Fruit fly (Drosophila melanogaster): Measurements from ENCODE around the gene CG5194.

The CG5194 gene

dm6 chr3L:9057429-9058088 is 47.9 kb upstream of the CG5194 start (continued):
- peak; percentile 74 for TF ChIP-seq zen (tag; optimal IDR thresholded peaks at IDR 0.05)
- TF ChIP-seq Fer2 (tag; optimal IDR thresholded peaks at IDR 0.05): peak; percentile 88
- peak; percentile 86 for TF ChIP-seq tio (GFP tag; optimal IDR thresholded peaks at IDR 0.05)
- peak; percentile 79 for TF ChIP-seq fd3F (GFP tag; optimal IDR thresholded peaks at IDR 0.05)
- TF ChIP-seq sr (GFP tag; IDR thresholded peaks at IDR 0.05): no peak
- no peak for TF ChIP-seq CG16813 (GFP tag; IDR thresholded peaks at IDR 0.05; ENCODE audit: partially characterized antibody)
- peak; percentile 93 for TF ChIP-seq Ets65A (GFP tag)
- TF ChIP-seq ttk (GFP tag; IDR thresholded peaks at IDR 0.05): peak; percentile 87
- TF ChIP-seq Sox102F (GFP tag; optimal IDR thresholded peaks at IDR 0.05): peak; percentile 93
- peak; percentile 30 for TF ChIP-seq NC2β (GFP tag; optimal IDR thresholded peaks at IDR 0.05)
- peak; percentile 85; the same call in 2 of the 3 replicates for TF ChIP-seq ken (GFP tag; IDR thresholded peaks at IDR 0.05)
- peak; percentile 91 for TF ChIP-seq ATbp (GFP tag; optimal IDR thresholded peaks at IDR 0.05)
- peak; percentile 80 for TF ChIP-seq CG33557 (GFP tag; optimal IDR thresholded peaks at IDR 0.05)
- peak; percentile 89 for TF ChIP-seq CG12104 (GFP tag; optimal IDR thresholded peaks at IDR 0.05)
- no peak for TF ChIP-seq Neu2 (GFP tag; optimal IDR thresholded peaks at IDR 0.05; ENCODE audit: borderline replicate concordance)
- TF ChIP-seq pita (GFP tag; optimal IDR thresholded peaks at IDR 0.05): no peak
- no peak for TF ChIP-seq pan (optimal IDR thresholded peaks at IDR 0.05)
- peak in 1 of 2 experiments; percentile 86 for TF ChIP-seq pan (GFP tag; optimal IDR thresholded peaks at IDR 0.05 in 1 of 2, IDR thresholded peaks at IDR 0.05 in 1 of 2)
- TF ChIP-seq CG10267 (tag; optimal IDR thresholded peaks at IDR 0.05): peak; percentile 87
- TF ChIP-seq stc (GFP tag; IDR thresholded peaks at IDR 0.05): peak; percentile 84
- peak; percentile 93 for TF ChIP-seq CG9727 (GFP tag; optimal IDR thresholded peaks at IDR 0.05)
- peak; percentile 93 for TF ChIP-seq ranshi (GFP tag; IDR thresholded peaks at IDR 0.05)
- TF ChIP-seq Tbp (GFP tag; optimal IDR thresholded peaks at IDR 0.05): no peak
- TF ChIP-seq gt (GFP tag; IDR thresholded peaks at IDR 0.05): peak; percentile 73
- TF ChIP-seq gro (GFP tag; optimal IDR thresholded peaks at IDR 0.05): peak; percentile 59
- TF ChIP-seq CG7556 (GFP tag; optimal IDR thresholded peaks at IDR 0.05): peak; percentile 96
- peak; percentile 85 for TF ChIP-seq wdn (GFP tag; IDR thresholded peaks at IDR 0.05)
- TF ChIP-seq CTCF (GFP tag; optimal IDR thresholded peaks at IDR 0.05): peak; percentile 24
- peak; percentile 90 for TF ChIP-seq tgo (GFP tag; IDR thresholded peaks at IDR 0.05)
- TF ChIP-seq Aef1 (GFP tag; IDR thresholded peaks at IDR 0.05): peak; percentile 85
- TF ChIP-seq Sin3A (optimal IDR thresholded peaks at IDR 0.05): no peak
- TF ChIP-seq sd (tag; optimal IDR thresholded peaks at IDR 0.05): peak; percentile 78
- TF ChIP-seq zfh1 (GFP tag; IDR thresholded peaks at IDR 0.05): peak; percentile 86
- peak; percentile 58 for TF ChIP-seq fd64A (GFP tag; optimal IDR thresholded peaks at IDR 0.05)
- TF ChIP-seq dimm (GFP tag; IDR thresholded peaks at IDR 0.05): peak; percentile 70
- TF ChIP-seq CG7786 (GFP tag; optimal IDR thresholded peaks at IDR 0.05): peak; percentile 3
- peak; percentile 89 for TF ChIP-seq Ptx1 (GFP tag; IDR thresholded peaks at IDR 0.05)
- TF ChIP-seq MESR4 (GFP tag; optimal IDR thresholded peaks at IDR 0.05): peak; percentile 25
- TF ChIP-seq Med (GFP tag): peak; percentile 90
- peak; percentile 89 for TF ChIP-seq CG9215 (GFP tag; IDR thresholded peaks at IDR 0.05)
- TF ChIP-seq CG18476 (GFP tag; optimal IDR thresholded peaks at IDR 0.05): peak; percentile 83
- peak; percentile 95 for TF ChIP-seq slbo (GFP tag; IDR thresholded peaks at IDR 0.05)
- TF ChIP-seq CG3726 (GFP tag; IDR thresholded peaks at IDR 0.05): peak; percentile 59; the same call in 1 of the 3 replicates
- peak; percentile 71 for TF ChIP-seq CG15696 (tag; optimal IDR thresholded peaks at IDR 0.05)
- no peak for TF ChIP-seq CG2129 (GFP tag; IDR thresholded peaks at IDR 0.05; ENCODE audit: partially characterized antibody)
- TF ChIP-seq pb (GFP tag; optimal IDR thresholded peaks at IDR 0.05): no peak
- peak; percentile 94 to 95 for TF ChIP-seq bsh (GFP tag; optimal IDR thresholded peaks at IDR 0.05)
- TF ChIP-seq dmrt11E (tag; optimal IDR thresholded peaks at IDR 0.05): peak; percentile 86
- no peak for TF ChIP-seq gfzf (GFP tag; optimal IDR thresholded peaks at IDR 0.05)
- no peak for TF ChIP-seq NK7.1 (GFP tag; optimal IDR thresholded peaks at IDR 0.05)
- TF ChIP-seq MBD-R2 (GFP tag; IDR thresholded peaks at IDR 0.05): peak; percentile 85; the same call in 1 of the 2 replicates

Measured in whole organism, embryonic.